Fruit fly (Drosophila melanogaster) whole organism: ENCODE results near the gene GC.

Source experiments
- CG8478 ChIP-seq: fragments of >200 bp; optimal IDR thresholded peaks from 2 replicates; lab custom pipeline; 2018; ENCODE audit warnings: inconsistent platforms
- Dll ChIP-seq: fragments of >200 bp; optimal IDR thresholded peaks from 2 replicates; lab custom pipeline; 2017
- EcR ChIP-seq, 2 experiments: fragments of >200 bp; optimal IDR thresholded peaks; 2 replicates each; lab custom pipeline; 2017; ENCODE audit warnings: missing biosample characterization in 2 of 2, missing genetic modification characterization in 2 of 2, missing genetic modification reagents in 2 of 2
- pan ChIP-seq: fragments of >200 bp; optimal IDR thresholded peaks from 2 replicates; lab custom pipeline; 2017
- psq ChIP-seq: fragments of >200 bp; optimal IDR thresholded peaks from 2 replicates; lab custom pipeline; 2017
- usp ChIP-seq: fragments of >200 bp; optimal IDR thresholded peaks from 2 replicates; lab custom pipeline; 2017; ENCODE audit warnings: missing biosample characterization, missing genetic modification characterization, mixed read lengths

Gene GC

dm6 chr3L:1576489-1577106, 52.5 kb downstream of the GC start, which contains the start of gene CG13917:
TSS of gene CG13917 (plus strand) at chr3L:1576699.
- no peak for TF ChIP-seq usp
- TF ChIP-seq Dll: no peak
- TF ChIP-seq psq (lab: Kevin White, UChicago): no peak
- TF ChIP-seq EcR (GFP tag; optimal IDR thresholded peaks at IDR 0.05; lab: Kevin White, UChicago): no peak
- TF ChIP-seq pan: no peak
- no peak for TF ChIP-seq CG8478 (lab: Kevin White, UChicago)

- TF ChIP-seq psq (lab: Kevin White, UChicago) (no peak), CG8478 (lab: Kevin White, UChicago) (no peak), Dll (no peak), pan (no peak), EcR (GFP tag; optimal IDR thresholded peaks at IDR 0.05; lab: Kevin White, UChicago) (no peak), usp (no peak)
Measured at dm6 chr3L:1575731-1576376, 53.2 kb downstream of the GC start.

dm6 chr3L:1573191-1573590, 55.9 kb downstream of the GC start:
- TF ChIP-seq EcR (GFP tag; optimal IDR thresholded peaks at IDR 0.05; lab: Kevin White, UChicago): no peak
